Worm (Caenorhabditis elegans): ENCODE measurements around the gene srx-117.
A peak's percentile ranks its signal among the peaks of the same experiment; 100 is the strongest.

The srx-117 gene

ce11 chrV:5634445-5634844, 9.8 kb upstream of the srx-117 start:
- no peak for TF ChIP-seq rec-8 (tag; optimal IDR thresholded peaks at IDR 0.05)
- no peak for TF ChIP-seq chd-7 (tag; optimal IDR thresholded peaks at IDR 0.05)
- TF ChIP-seq nhr-80 (tag; optimal IDR thresholded peaks at IDR 0.05) = peak; percentile 38
- TF ChIP-seq C06A6.2 (GFP tag; conservative IDR thresholded peaks at IDR 0.05) = no peak
- TF ChIP-seq Y53F4B.3 (GFP tag; IDR thresholded peaks at IDR 0.05) = no peak
- TF ChIP-seq tbx-9 (tag; optimal IDR thresholded peaks at IDR 0.05; ENCODE audit: borderline replicate concordance) = no peak
- no peak for TF ChIP-seq Y56A3A.18 (GFP tag; IDR thresholded peaks at IDR 0.05)
- TF ChIP-seq efl-1 (GFP tag; optimal IDR thresholded peaks at IDR 0.05) = no peak

ce11 chrV:5640072-5640471, 4.2 kb upstream of the srx-117 start:
- peak; percentile 39; the same call in 1 of the 2 replicates for TF ChIP-seq ceh-91 (GFP tag; IDR thresholded peaks at IDR 0.05)
- 0 out of 2 replicates have a peak, but pooled peaks have one; percentile 29 for TF ChIP-seq madf-8 (GFP tag; conservative IDR thresholded peaks at IDR 0.05)
- peak; percentile 66 for TF ChIP-seq F33H1.4 (GFP tag; IDR thresholded peaks at IDR 0.05)

ce11 chrV:5647359-5647758, 3.1 kb downstream of the srx-117 start, which contains the start of gene C14C11.4:
Gene C14C11.4, plus strand, starts transcription at chrV:5647610.
- TF ChIP-seq nhr-80 (tag; optimal IDR thresholded peaks at IDR 0.05) (peak; percentile 86), mcd-1 (GFP tag; IDR thresholded peaks at IDR 0.05) (no peak), ets-4 (GFP tag; optimal IDR thresholded peaks at IDR 0.05) (peak; percentile 39)

ce11 chrV:5651905-5652304, 7.6 kb downstream of the srx-117 start:
- TF ChIP-seq repo-1 (tag; optimal IDR thresholded peaks at IDR 0.05) (no peak), Y67H2A.10 (GFP tag; conservative IDR thresholded peaks at IDR 0.05) (no peak), mcd-1 (GFP tag; IDR thresholded peaks at IDR 0.05) (no peak), ceh-40 (GFP tag; IDR thresholded peaks at IDR 0.05) (no peak), madf-3 (GFP tag; IDR thresholded peaks at IDR 0.05) (no peak), efl-1 (GFP tag; optimal IDR thresholded peaks at IDR 0.05) (no peak), athp-1 (tag; optimal IDR thresholded peaks at IDR 0.05) (no peak)

- TF ChIP-seq nhr-80 (tag; optimal IDR thresholded peaks at IDR 0.05) (peak; percentile 29), K11D2.4 (GFP tag; IDR thresholded peaks at IDR 0.05) (no peak)
Observed at ce11 chrV:5653990-5654499, 9.8 kb downstream of the srx-117 start, which contains the start of gene hex-2. Gene hex-2, plus strand, starts transcription at chrV:5654449.

ce11 chrV:5660604-5661209, 16.4 kb downstream of the srx-117 start, which contains the start of the genes mut-14 and C14C11.2:
Gene mut-14, minus strand, starts transcription at chrV:5660704.
Gene C14C11.2, plus strand, starts transcription at chrV:5661159.
- TF ChIP-seq zim-3 (tag; optimal IDR thresholded peaks at IDR 0.05) (no peak), Y67H2A.10 (GFP tag; conservative IDR thresholded peaks at IDR 0.05) (no peak), him-1 (tag; optimal IDR thresholded peaks at IDR 0.05) (no peak), F55B11.4 (tag; optimal IDR thresholded peaks at IDR 0.05; ENCODE audit: borderline replicate concordance, insufficient read depth) (no peak), mcd-1 (GFP tag; IDR thresholded peaks at IDR 0.05) (no peak), D2030.7 (GFP tag; IDR thresholded peaks at IDR 0.05) (peak; percentile 33; the same call in 1 of the 2 replicates), C06A6.2 (GFP tag; conservative IDR thresholded peaks at IDR 0.05) (no peak), lsl-1 (GFP tag; optimal IDR thresholded peaks at IDR 0.05) (peak; percentile 66), F52B5.7 (tag; optimal IDR thresholded peaks at IDR 0.05) (no peak), K12H6.12 (tag; optimal IDR thresholded peaks at IDR 0.05) (no peak), unc-62 (GFP tag; optimal IDR thresholded peaks at IDR 0.05) (no peak), T07F8.4 (tag; optimal IDR thresholded peaks at IDR 0.05) (no peak), ZK185.1 (tag; optimal IDR thresholded peaks at IDR 0.05; ENCODE audit: poor library complexity, severe bottlenecking) (no peak), let-607 (tag; optimal IDR thresholded peaks at IDR 0.05) (no peak), efl-1 (GFP tag; optimal IDR thresholded peaks at IDR 0.05) (no peak), B0261.1 (tag; optimal IDR thresholded peaks at IDR 0.05) (no peak), F33H1.4 (GFP tag; IDR thresholded peaks at IDR 0.05) (peak; percentile 39), ama-1 (optimal IDR thresholded peaks at IDR 0.05) (no peak), ama-1 (GFP tag; optimal IDR thresholded peaks at IDR 0.05) (no peak), ets-4 (GFP tag; optimal IDR thresholded peaks at IDR 0.05) (no peak)
